Worm (Caenorhabditis elegans) whole organism, L1 larva: Measurements from ENCODE around the gene R10E12.2.

Experiments
- C04F5.9 ChIP-seq: sonication (generic microtip); optimal IDR thresholded peaks from 2 replicates; lab custom pipeline; 2016; ENCODE audit warnings: missing genetic modification characterization, missing compliant biosample characterization
- F16B12.6 ChIP-seq: fragments of 150-350 bp; optimal IDR thresholded peaks from 2 replicates; lab custom pipeline; 2014; ENCODE audit warnings: missing biosample characterization, missing genetic modification characterization
- Y116A8C.19 ChIP-seq: sonication (generic microtip); optimal IDR thresholded peaks from 2 replicates; lab custom pipeline; 2016; ENCODE audit warnings: missing compliant biosample characterization, missing genetic modification characterization, borderline replicate concordance
- aly-2 ChIP-seq: fragments of 150-350 bp; optimal IDR thresholded peaks from 2 replicates; lab custom pipeline; 2014; ENCODE audit warnings: missing biosample characterization, missing genetic modification characterization
- ama-1 ChIP-seq: fragments of 150-350 bp; optimal IDR thresholded peaks from 2 replicates; lab custom pipeline; 2014
- dpl-1 ChIP-seq, 3 experiments: fragments of 150-350 bp in 2 of 3; sonication (generic microtip) in 1 of 3; optimal IDR thresholded peaks; 2 replicates each; lab custom pipeline; 2014 to 2017; ENCODE audit warnings: missing biosample characterization in 3 of 3, missing genetic modification characterization in 3 of 3, missing genetic modification reagents in 3 of 3
- dsc-1 ChIP-seq: sonication (generic microtip); optimal IDR thresholded peaks from 2 replicates; lab custom pipeline; 2016; ENCODE audit warnings: mild to moderate bottlenecking, missing genetic modification characterization, missing compliant biosample characterization
- efl-1 ChIP-seq, 4 experiments: fragments of 150-350 bp; optimal IDR thresholded peaks in 3 of 4; peaks in 1 of 4; 1 replicate in 1 of 4; 2 replicates in 3 of 4; lab custom pipeline; 2014; ENCODE audit warnings: missing biosample characterization in 2 of 4, missing genetic modification characterization in 2 of 4, missing genetic modification reagents in 2 of 4
- efl-3 ChIP-seq: fragments of 200-800 bp; sonication (Bioruptor generic); optimal IDR thresholded peaks from 2 replicates; lab custom pipeline; 2018; ENCODE audit warnings: mild to moderate bottlenecking, missing genetic modification characterization, missing compliant biosample characterization
- egl-13 ChIP-seq: sonication (generic microtip); optimal IDR thresholded peaks from 2 replicates; lab custom pipeline; 2016; ENCODE audit warnings: missing genotype, missing genetic modification reagents, missing genetic modification characterization, missing compliant biosample characterization
- egl-27 ChIP-seq, 2 experiments: fragments of 150-350 bp in 1 of 2; sonication (generic microtip); optimal IDR thresholded peaks; 3 replicates each; lab custom pipeline; 2017 to 2018; ENCODE audit warnings: missing biosample characterization in 2 of 2, missing genetic modification characterization in 2 of 2, missing genetic modification reagents in 2 of 2
- elt-2 ChIP-seq: sonication (generic microtip); optimal IDR thresholded peaks from 2 replicates; lab custom pipeline; 2016; ENCODE audit warnings: missing genetic modification characterization, mild to moderate bottlenecking, inconsistent platforms, missing compliant biosample characterization, missing genetic modification reagents
- fkh-10 ChIP-seq: sonication (generic microtip); optimal IDR thresholded peaks from 2 replicates; lab custom pipeline; 2017; ENCODE audit warnings: missing biosample characterization, missing genetic modification reagents, missing genetic modification characterization
- fkh-8 ChIP-seq: sonication (generic microtip); optimal IDR thresholded peaks from 2 replicates; lab custom pipeline; 2016; ENCODE audit warnings: mild to moderate bottlenecking, missing genetic modification characterization, missing compliant biosample characterization
- lin-14 ChIP-seq: fragments of 200-800 bp; sonication (Bioruptor generic); optimal IDR thresholded peaks from 2 replicates; lab custom pipeline; 2018; ENCODE audit warnings: mild to moderate bottlenecking, missing genetic modification characterization, moderate library complexity, missing compliant biosample characterization
- lin-15B ChIP-seq: fragments of 150-350 bp; sonication (generic microtip); optimal IDR thresholded peaks from 3 replicates; lab custom pipeline; 2014; ENCODE audit warnings: missing biosample characterization, missing genetic modification characterization
- lin-35 ChIP-seq, 2 experiments: fragments of 150-350 bp; optimal IDR thresholded peaks; 2 replicates each; lab custom pipeline; 2014; ENCODE audit warnings: missing biosample characterization in 2 of 2, missing genetic modification characterization in 2 of 2, missing genetic modification reagents in 2 of 2
- nhr-237 ChIP-seq: fragments of 150-350 bp; optimal IDR thresholded peaks from 2 replicates; lab custom pipeline; 2014; ENCODE audit warnings: missing biosample characterization, missing genetic modification characterization
- nhr-28 ChIP-seq: fragments of 150-350 bp; optimal IDR thresholded peaks from 2 replicates; lab custom pipeline; 2014; ENCODE audit warnings: missing biosample characterization, missing genetic modification characterization
- nhr-71 ChIP-seq: sonication (generic microtip); optimal IDR thresholded peaks from 2 replicates; lab custom pipeline; 2016; ENCODE audit warnings: mild to moderate bottlenecking, missing genetic modification characterization, moderate library complexity, missing compliant biosample characterization
- nhr-76 ChIP-seq: sonication (generic microtip); optimal IDR thresholded peaks from 2 replicates; lab custom pipeline; 2017; ENCODE audit warnings: missing biosample characterization, missing genetic modification characterization
- nhr-84 ChIP-seq: sonication (generic microtip); optimal IDR thresholded peaks from 2 replicates; lab custom pipeline; 2017; ENCODE audit warnings: missing biosample characterization, missing genetic modification characterization
- pqm-1 ChIP-seq: sonication (generic microtip); optimal IDR thresholded peaks from 3 replicates; lab custom pipeline; 2017; ENCODE audit warnings: missing biosample characterization, missing genetic modification characterization
- snu-23 ChIP-seq: sonication (generic microtip); optimal IDR thresholded peaks from 2 replicates; lab custom pipeline; 2016; ENCODE audit warnings: missing genetic modification characterization, missing compliant biosample characterization
- sptf-1 ChIP-seq: fragments of 150-350 bp; optimal IDR thresholded peaks from 2 replicates; lab custom pipeline; 2014; ENCODE audit warnings: missing biosample characterization, missing genetic modification characterization
- tlp-1 ChIP-seq: fragments of 150-350 bp; optimal IDR thresholded peaks from 2 replicates; lab custom pipeline; 2014; ENCODE audit warnings: missing biosample characterization, missing genetic modification characterization
- unc-30 ChIP-seq: sonication (generic microtip); optimal IDR thresholded peaks from 2 replicates; lab custom pipeline; 2017; ENCODE audit warnings: missing biosample characterization, missing genetic modification characterization
- unc-62 ChIP-seq: fragments of 150-350 bp; optimal IDR thresholded peaks from 2 replicates; lab custom pipeline; 2014; ENCODE audit warnings: missing biosample characterization, missing genetic modification reagents, missing genetic modification characterization
- unc-86 ChIP-seq: sonication (generic microtip); optimal IDR thresholded peaks from 2 replicates; lab custom pipeline; 2016; ENCODE audit warnings: missing genetic modification characterization, missing compliant biosample characterization
- vab-15 ChIP-seq: sonication (generic microtip); optimal IDR thresholded peaks from 2 replicates; lab custom pipeline; 2017; ENCODE audit warnings: missing genotype, mild to moderate bottlenecking, missing genetic modification characterization, missing compliant biosample characterization
- xbp-1 ChIP-seq: sonication (generic microtip); optimal IDR thresholded peaks from 2 replicates; lab custom pipeline; 2016; ENCODE audit warnings: missing genetic modification characterization, missing compliant biosample characterization
- zag-1 ChIP-seq: fragments of 150-350 bp; optimal IDR thresholded peaks from 2 replicates; lab custom pipeline; 2014; ENCODE audit warnings: missing biosample characterization, missing genetic modification characterization
- ztf-11 ChIP-seq, 2 experiments: sonication (generic microtip); optimal IDR thresholded peaks; 2 replicates each; lab custom pipeline; 2016 to 2017; ENCODE audit warnings: missing genetic modification characterization in 2 of 2, missing biosample characterization in 1 of 2, missing compliant biosample characterization in 1 of 2
- ztf-4 ChIP-seq: fragments of 150-350 bp; optimal IDR thresholded peaks from 2 replicates; lab custom pipeline; 2014; ENCODE audit warnings: missing biosample characterization, missing genetic modification characterization

R10E12.2 gene

DNA sequence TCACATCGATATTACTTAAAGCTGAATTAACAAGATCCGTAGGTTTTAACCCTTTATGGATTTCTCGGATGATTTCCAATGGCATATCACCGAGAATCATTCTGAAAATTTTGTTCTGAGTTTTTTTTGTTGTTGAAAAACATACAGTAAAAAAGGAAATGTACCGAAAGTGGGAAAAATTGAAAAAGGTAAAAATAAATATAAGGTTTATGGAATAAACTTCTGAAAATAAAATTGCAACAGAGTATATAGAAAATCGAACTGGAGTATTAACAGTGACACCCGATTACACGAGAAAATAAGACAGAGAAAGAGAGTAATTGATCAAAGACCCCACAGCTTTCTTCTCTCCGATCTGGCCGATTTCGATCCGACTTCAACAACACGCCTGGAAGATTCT is 21.8 kb downstream of the R10E12.2 start, which contains the start of gene K03H1.11:
Gene K03H1.11 (minus strand): TSS at position 101 of the 400 bp plus-strand sequence.
- no peak for TF ChIP-seq snu-23
- TF ChIP-seq Y116A8C.19 (tag; lab: Kevin White, UChicago) = no peak
- no peak for TF ChIP-seq aly-2 (tag; lab: Kevin White, UChicago)
- no peak for TF ChIP-seq unc-62 (GFP tag; lab: Kevin White, UChicago)
- TF ChIP-seq efl-1 (optimal IDR thresholded peaks at IDR 0.05; lab: Kevin White, UChicago) = no peak
- TF ChIP-seq efl-1 (GFP tag; optimal IDR thresholded peaks at IDR 0.05 in 1 of 2; lab: Kevin White, UChicago) = no peak
- TF ChIP-seq C04F5.9 (tag; lab: Kevin White, UChicago) = no peak
- TF ChIP-seq efl-3 (GFP tag; lab: Kevin White, UChicago) = no peak
- TF ChIP-seq tlp-1 (tag; lab: Kevin White, UChicago) = no peak
- no peak for TF ChIP-seq egl-13
- no peak for TF ChIP-seq fkh-8 (tag; lab: Kevin White, UChicago)
- no peak for TF ChIP-seq unc-86 (tag; lab: Kevin White, UChicago)
- TF ChIP-seq elt-2 (tag; lab: Kevin White, UChicago) = no peak

DNA sequence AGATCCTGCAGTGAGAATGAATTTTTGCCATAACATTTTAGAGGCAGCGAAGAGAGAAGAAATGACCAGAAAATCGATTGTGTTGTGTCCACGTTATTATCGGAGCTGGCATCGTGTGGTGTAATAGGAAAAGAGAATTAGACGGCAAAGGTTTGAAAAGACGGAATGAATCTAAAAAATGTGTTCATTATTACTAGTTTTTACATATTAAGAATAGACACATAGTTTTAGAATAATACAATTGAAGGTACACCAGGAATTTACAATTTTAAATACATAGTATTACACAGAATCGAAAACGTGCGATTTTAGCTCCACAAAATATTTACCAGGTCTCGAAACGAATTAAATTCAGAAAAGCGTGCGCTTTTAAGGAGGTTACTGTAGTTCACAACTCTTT is 23.4 kb downstream of the R10E12.2 start, which contains the start of gene K03H1.13:
Gene K03H1.13 (minus strand): TSS at position 101 of the 400 bp plus-strand sequence.
- no peak for TF ChIP-seq efl-1 (optimal IDR thresholded peaks at IDR 0.05; lab: Kevin White, UChicago)
- TF ChIP-seq efl-1 (GFP tag; optimal IDR thresholded peaks at IDR 0.05 in 1 of 2; lab: Kevin White, UChicago) = peak in 1 of 2 experiments; percentile 30
- TF ChIP-seq snu-23 = no peak

DNA sequence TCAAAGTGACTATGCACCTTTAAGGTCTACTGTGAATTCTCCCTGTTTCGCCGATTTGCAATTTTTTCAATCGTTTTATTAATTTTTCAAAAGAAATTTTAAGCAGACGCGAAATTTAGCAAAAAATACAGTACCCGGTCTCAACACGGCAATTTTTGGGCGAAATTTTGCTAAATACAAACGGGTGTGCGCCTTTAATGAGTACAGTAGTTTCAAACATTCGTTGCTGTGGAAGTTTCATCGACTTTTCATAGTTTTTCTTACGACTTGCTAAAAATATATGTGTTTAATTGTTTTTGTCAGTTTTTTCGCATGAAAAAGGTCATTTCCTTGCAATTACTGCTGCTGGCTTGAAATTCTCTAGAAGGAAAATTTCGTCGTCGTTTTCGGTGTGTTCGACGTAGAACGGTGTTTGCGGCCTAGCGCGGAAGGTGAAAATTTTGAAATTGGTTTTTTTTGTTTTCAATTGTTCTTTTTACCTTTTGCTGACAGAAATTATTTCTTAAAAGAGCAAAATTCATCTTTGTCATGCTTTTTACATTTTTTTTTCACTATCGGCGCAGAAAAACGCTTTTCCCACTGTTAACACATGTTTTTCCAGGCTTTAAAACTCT is 26.8 kb downstream of the R10E12.2 start, which contains the start of gene K03H1.7:
Gene K03H1.7 (plus strand): TSS at position 600 of the 614 bp plus-strand sequence.
- TF ChIP-seq sptf-1 (no peak), ama-1 (lab: Kevin White, UChicago) (no peak), lin-35 (GFP tag; optimal IDR thresholded peaks at IDR 0.05; lab: Kevin White, UChicago) (peak; percentile 1 to 84), pqm-1 (no peak), unc-62 (GFP tag; lab: Kevin White, UChicago) (no peak), vab-15 (no peak), lin-15B (tag; lab: Kevin White, UChicago) (peak; percentile 63), dpl-1 (GFP tag; optimal IDR thresholded peaks at IDR 0.05; lab: Kevin White, UChicago) (peak; percentile 43 to 80 (median 67)), F16B12.6 (tag; lab: Kevin White, UChicago) (peak; percentile 74), lin-14 (GFP tag; lab: Kevin White, UChicago) (no peak), efl-1 (optimal IDR thresholded peaks at IDR 0.05; lab: Kevin White, UChicago) (peak; percentile 64 to 69), efl-1 (GFP tag; optimal IDR thresholded peaks at IDR 0.05 in 1 of 2; lab: Kevin White, UChicago) (peak; percentile 81 to 97), xbp-1 (tag; lab: Kevin White, UChicago) (no peak), nhr-28 (tag; lab: Kevin White, UChicago) (no peak)

DNA sequence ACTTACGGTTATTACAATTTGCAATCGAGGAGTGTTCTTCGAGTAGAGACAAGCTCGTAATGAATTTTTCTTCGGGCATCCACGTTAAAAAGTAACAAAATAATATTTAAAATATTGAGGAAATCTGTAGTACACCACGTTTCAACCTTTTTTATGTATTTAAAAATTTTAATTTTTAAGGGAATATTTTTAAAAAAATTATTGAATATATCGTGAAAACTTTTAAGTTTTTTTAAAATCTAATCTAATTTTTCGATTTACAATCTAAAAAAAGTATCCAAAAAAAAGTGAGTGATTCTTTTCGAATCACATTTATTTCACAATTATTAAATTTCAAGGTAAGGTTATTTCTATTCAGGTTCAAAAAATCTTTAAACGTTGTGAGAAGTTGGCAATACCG is 28.9 kb downstream of the R10E12.2 start, which contains the start of gene gln-2:
Gene gln-2 (minus strand): TSS at position 101 of the 400 bp plus-strand sequence.
- no peak for TF ChIP-seq zag-1
- TF ChIP-seq ztf-4 = no peak
- no peak for TF ChIP-seq nhr-84
- no peak for TF ChIP-seq nhr-28 (tag; lab: Kevin White, UChicago)
- TF ChIP-seq dsc-1 = no peak
- no peak for TF ChIP-seq ztf-11 (tag; optimal IDR thresholded peaks at IDR 0.05; lab: Kevin White, UChicago)
- TF ChIP-seq pqm-1 = no peak
- TF ChIP-seq elt-2 (tag; lab: Kevin White, UChicago) = no peak
- TF ChIP-seq unc-30 (tag; lab: Kevin White, UChicago) = no peak
- no peak for TF ChIP-seq aly-2 (tag; lab: Kevin White, UChicago)
- TF ChIP-seq nhr-71 (tag; lab: Kevin White, UChicago) = no peak
- no peak for TF ChIP-seq fkh-10 (GFP tag; lab: Kevin White, UChicago)
- TF ChIP-seq, all 84 proteins: peak for 0

DNA sequence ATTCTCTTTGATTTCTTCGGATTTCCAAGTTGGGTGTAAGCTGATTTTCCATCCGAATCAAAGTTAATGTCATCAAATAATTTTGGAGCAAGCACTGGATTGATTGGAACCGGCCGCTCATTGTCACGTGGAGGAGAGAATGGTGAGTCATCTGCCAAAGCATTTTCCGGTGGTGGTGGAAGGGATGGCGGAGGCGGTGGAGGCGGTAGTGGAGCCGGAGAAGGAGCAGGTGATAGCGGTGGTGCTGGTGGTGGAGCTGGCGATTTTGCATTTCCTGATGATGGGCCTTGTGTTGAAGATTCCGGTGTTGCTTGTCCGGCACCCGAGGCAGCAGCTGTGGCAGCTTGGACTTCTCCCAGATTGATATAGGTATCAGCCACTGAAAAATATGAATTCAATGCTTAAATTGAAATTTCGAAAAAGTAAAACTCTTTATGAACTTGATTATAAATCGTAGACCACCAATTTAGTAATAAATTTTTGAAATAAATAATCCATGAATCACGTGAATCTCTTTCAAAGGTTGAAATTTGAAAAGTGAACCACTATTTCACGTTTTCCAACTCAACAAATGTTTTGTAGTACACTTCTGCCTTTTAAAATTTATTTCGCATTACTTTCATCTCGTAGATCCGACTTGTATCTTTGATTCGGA is 32.5 kb downstream of the R10E12.2 start, which contains the start of the genes K03H1.9 and K03H1.12:
Gene K03H1.9 (minus strand): TSS at position 471 of the 655 bp plus-strand sequence.
Gene K03H1.12 (plus strand): TSS at position 605 of the 655 bp plus-strand sequence.
- TF ChIP-seq egl-13 (no peak), snu-23 (no peak), nhr-76 (no peak), egl-27 (tag; optimal IDR thresholded peaks at IDR 0.05; lab: Kevin White, UChicago) (no peak), nhr-237 (tag; lab: Kevin White, UChicago) (no peak)
